Worm (Caenorhabditis elegans): ENCODE measurements around the gene C43F9.7.

- TF ChIP-seq R02D3.7 (tag; optimal IDR thresholded peaks at IDR 0.05) (no peak), F49E8.2 (tag; optimal IDR thresholded peaks at IDR 0.05; ENCODE audit: borderline replicate concordance) (no peak), daf-16 (GFP tag; optimal IDR thresholded peaks at IDR 0.05) (no peak), daf-16 (tag; optimal IDR thresholded peaks at IDR 0.05) (no peak), ztf-11 (tag; optimal IDR thresholded peaks at IDR 0.05) (no peak), ces-1 (GFP tag; optimal IDR thresholded peaks at IDR 0.05) (no peak), zag-1 (tag; optimal IDR thresholded peaks at IDR 0.05) (no peak), nhr-25 (tag; optimal IDR thresholded peaks at IDR 0.05; ENCODE audit: borderline replicate concordance, insufficient read depth) (no peak), egl-27 (tag; optimal IDR thresholded peaks at IDR 0.05) (no peak), snpc-4 (tag; optimal IDR thresholded peaks at IDR 0.05) (no peak), F44E2.7 (GFP tag; IDR thresholded peaks at IDR 0.05) (no peak), nhr-77 (tag; optimal IDR thresholded peaks at IDR 0.05) (no peak), dpl-1 (GFP tag; optimal IDR thresholded peaks at IDR 0.05) (no peak), lin-39 (tag; optimal IDR thresholded peaks at IDR 0.05) (no peak)
Measured at ce11 chrIV:10590649-10591048, 2.8 kb downstream of the C43F9.7 start, which contains the start of the genes C43F9.5 and nkb-2.
